Worm (Caenorhabditis elegans) whole organism, early embryonic: ENCODE results near the gene ceh-89.

ENCODE experiments used
- B0310.2 ChIP-seq: sonication (generic microtip); optimal IDR thresholded peaks from 2 replicates; lab custom pipeline; 2016; ENCODE audit warnings: mild to moderate bottlenecking, missing genetic modification characterization, missing compliant biosample characterization
- F13C5.2 ChIP-seq: sonication (generic microtip); optimal IDR thresholded peaks from 2 replicates; lab custom pipeline; 2017; ENCODE audit warnings: mild to moderate bottlenecking, missing genetic modification characterization, inconsistent platforms, missing compliant biosample characterization
- aly-1 ChIP-seq: sonication (generic microtip); optimal IDR thresholded peaks from 2 replicates; lab custom pipeline; 2016; ENCODE audit warnings: missing genetic modification characterization, missing compliant biosample characterization
- ama-1 ChIP-seq: fragments of 150-350 bp; optimal IDR thresholded peaks from 2 replicates; lab custom pipeline; 2014
- ceh-13 ChIP-seq: fragments of 200-800 bp; sonication (Bioruptor generic); optimal IDR thresholded peaks from 2 replicates; lab custom pipeline; 2018; ENCODE audit warnings: mild to moderate bottlenecking, missing genetic modification characterization, missing compliant biosample characterization
- ceh-36 ChIP-seq: sonication (generic microtip); optimal IDR thresholded peaks from 2 replicates; lab custom pipeline; 2016; ENCODE audit warnings: missing genetic modification characterization, inconsistent platforms, missing compliant biosample characterization
- ets-7 ChIP-seq: sonication (generic microtip); optimal IDR thresholded peaks from 2 replicates; lab custom pipeline; 2016; ENCODE audit warnings: missing genotype, missing genetic modification characterization, missing compliant biosample characterization
- flt-1 ChIP-seq: fragments of 200-800 bp; sonication (Bioruptor generic); IDR thresholded peaks from 2 replicates; pipeline ENCODE4 v1.3.6; 2022; ENCODE audit warnings: missing genetic modification characterization, missing compliant biosample characterization
- hmbx-1 ChIP-seq: sonication (generic microtip); optimal IDR thresholded peaks from 2 replicates; lab custom pipeline; 2016; ENCODE audit warnings: mild to moderate bottlenecking, missing genetic modification characterization, missing compliant biosample characterization
- hmg-4 ChIP-seq: fragments of 200-800 bp; sonication (Bioruptor generic); optimal IDR thresholded peaks from 2 replicates; lab custom pipeline; 2018; ENCODE audit warnings: mild to moderate bottlenecking, missing genetic modification characterization, missing compliant biosample characterization
- hnd-1 ChIP-seq: sonication (generic microtip); optimal IDR thresholded peaks from 2 replicates; lab custom pipeline; 2016; ENCODE audit warnings: missing genetic modification characterization, missing compliant biosample characterization
- pes-1 ChIP-seq: fragments of 200-800 bp; sonication (Bioruptor generic); IDR thresholded peaks from 2 replicates; pipeline ENCODE4 v1.3.6; 2022; ENCODE audit warnings: missing genetic modification reagents, missing genetic modification characterization, missing compliant biosample characterization
- scrt-1 ChIP-seq: fragments of 200-800 bp; sonication (Bioruptor generic); IDR thresholded peaks from 2 replicates; pipeline ENCODE4 v1.3.6; 2022; ENCODE audit warnings: missing genetic modification characterization, missing compliant biosample characterization
- sea-1 ChIP-seq: fragments of 200-800 bp; sonication (Bioruptor generic); conservative IDR thresholded peaks from 2 replicates; pipeline ENCODE4 v1.3.6; 2022; ENCODE audit warnings: missing genetic modification characterization, missing compliant biosample characterization
- tbx-11 ChIP-seq: fragments of 200-800 bp; sonication (Bioruptor generic); IDR thresholded peaks from 2 replicates; pipeline ENCODE4 v1.3.6; 2022; ENCODE audit warnings: missing genetic modification characterization, missing compliant biosample characterization
- tbx-37 ChIP-seq: fragments of 200-800 bp; sonication (Bioruptor generic); conservative IDR thresholded peaks from 2 replicates; pipeline ENCODE4 v1.3.6; 2022; ENCODE audit warnings: missing genetic modification reagents, missing genetic modification characterization, missing compliant biosample characterization
- tra-4 ChIP-seq: sonication (generic microtip); optimal IDR thresholded peaks from 2 replicates; lab custom pipeline; 2017; ENCODE audit warnings: missing genetic modification characterization, missing compliant biosample characterization

The ceh-89 gene

DNA sequence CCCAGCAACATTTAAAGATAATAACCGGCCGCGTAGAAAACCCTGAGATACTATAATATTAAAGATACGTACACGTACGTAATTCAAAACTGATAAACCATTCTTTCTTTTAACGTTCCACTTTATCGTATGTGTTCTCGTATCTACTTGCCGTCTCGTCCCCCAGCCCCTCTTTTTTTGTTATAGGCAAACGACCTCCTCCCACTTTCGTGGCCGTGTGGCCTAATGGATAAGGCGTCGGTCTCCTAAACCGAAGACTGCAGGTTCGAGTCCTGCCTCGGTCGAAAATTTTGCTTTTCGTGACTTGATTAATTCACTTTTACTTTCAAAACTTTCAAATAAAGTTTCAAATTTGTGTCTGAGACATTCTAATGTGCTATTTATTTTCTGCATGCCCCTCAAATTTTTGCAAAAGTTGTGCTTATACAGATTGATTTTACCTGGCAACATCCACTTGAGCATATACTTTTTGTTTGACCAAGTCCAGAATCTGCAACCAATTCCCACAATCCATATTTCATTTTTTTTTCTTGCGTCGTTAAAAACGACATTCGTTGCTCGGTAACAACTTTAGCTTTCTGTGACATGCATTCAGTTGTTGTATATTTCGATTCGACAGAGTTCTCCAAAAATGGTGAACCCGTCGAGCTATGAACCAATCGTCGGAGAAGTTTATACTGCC is 26.1 kb upstream of the ceh-89 start, which contains the start of gene F28H6.7:
Gene F28H6.7, plus strand, starts transcription at position 632 of the 682 bp plus-strand sequence.
- TF ChIP-seq ceh-13 (peak; percentile 95), ceh-36 (tag; lab: Kevin White, UChicago) (peak; percentile 95), F13C5.2 (peak; percentile 95), flt-1 (GFP tag; lab: Robert Waterston, UW) (peak; percentile 97), hmg-4 (GFP tag; lab: Kevin White, UChicago) (peak; percentile 96), hmbx-1 (tag; lab: Kevin White, UChicago) (peak; percentile 85), B0310.2 (tag; lab: Kevin White, UChicago) (peak; percentile 93), ets-7 (peak; percentile 90), scrt-1 (GFP tag; lab: Robert Waterston, UW) (peak; percentile 97), tbx-37 (peak; percentile 98), sea-1 (peak; percentile 95), tbx-11 (GFP tag; lab: Robert Waterston, UW) (peak; percentile 96), hnd-1 (peak; percentile 90), pes-1 (peak; percentile 98), aly-1 (peak; percentile 93), ama-1 (lab: Kevin White, UChicago) (no peak), tra-4 (tag; lab: Kevin White, UChicago) (peak; percentile 87)

DNA sequence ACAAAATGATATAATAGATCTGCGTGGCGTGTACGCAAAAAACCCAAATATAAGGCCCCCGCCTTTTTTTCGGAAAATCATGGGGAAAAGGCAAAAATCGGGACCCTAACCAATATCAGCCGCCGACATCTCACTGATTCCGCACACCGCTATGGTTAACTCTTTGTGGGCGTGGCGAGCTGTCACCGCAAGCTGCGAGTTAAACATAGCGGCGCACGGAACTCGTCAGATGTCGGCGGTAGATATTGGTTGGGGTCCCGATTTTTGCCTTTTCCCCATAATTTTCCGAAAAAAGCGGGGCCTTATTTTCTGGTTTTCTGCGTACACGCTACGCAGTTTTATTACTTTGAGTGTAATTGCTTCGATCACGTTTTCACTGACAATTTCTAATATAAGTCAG is 23.0 kb upstream of the ceh-89 start:
- TF ChIP-seq sea-1, result no peak
- no peak for TF ChIP-seq aly-1
- no peak for TF ChIP-seq ceh-36 (tag; lab: Kevin White, UChicago)
- TF ChIP-seq tbx-37, result no peak
- no peak for TF ChIP-seq hmbx-1 (tag; lab: Kevin White, UChicago)
- no peak for TF ChIP-seq F13C5.2
- no peak for TF ChIP-seq ceh-13
- TF ChIP-seq pes-1, result no peak
- TF ChIP-seq tbx-11 (GFP tag; lab: Robert Waterston, UW), result no peak
- TF ChIP-seq ama-1 (lab: Kevin White, UChicago), result no peak
- TF ChIP-seq hmg-4 (GFP tag; lab: Kevin White, UChicago), result no peak
- no peak for TF ChIP-seq hnd-1
- no peak for TF ChIP-seq tra-4 (tag; lab: Kevin White, UChicago)
- TF ChIP-seq scrt-1 (GFP tag; lab: Robert Waterston, UW), result no peak
- TF ChIP-seq flt-1 (GFP tag; lab: Robert Waterston, UW), result no peak
- TF ChIP-seq B0310.2 (tag; lab: Kevin White, UChicago), result no peak
- no peak for TF ChIP-seq ets-7

DNA sequence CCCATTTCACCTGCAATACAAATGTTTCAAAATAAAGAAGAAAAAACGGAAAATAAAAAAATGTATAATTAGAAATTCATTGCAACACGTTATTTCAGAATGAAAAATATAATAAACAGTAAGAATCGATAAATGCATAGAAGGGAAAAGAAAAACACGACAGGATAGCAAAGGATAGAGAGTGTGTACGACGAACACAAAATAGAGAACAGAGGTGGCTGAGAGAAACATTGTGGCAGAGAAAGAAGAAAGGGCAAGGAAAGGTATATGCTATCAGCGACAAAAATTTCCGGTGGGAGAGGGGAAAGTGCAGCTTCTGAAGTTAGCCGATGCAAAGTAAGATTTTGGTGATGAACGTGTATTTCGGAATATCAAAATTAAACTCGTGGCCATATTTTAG is 15.9 kb upstream of the ceh-89 start, which contains the start of gene F28H6.6:
Gene F28H6.6, minus strand, starts transcription at position 10 of the 400 bp plus-strand sequence.
- no peak for TF ChIP-seq tbx-11 (GFP tag; lab: Robert Waterston, UW)
- no peak for TF ChIP-seq F13C5.2
- TF ChIP-seq ama-1 (lab: Kevin White, UChicago), result no peak
- TF ChIP-seq sea-1, result no peak
- TF ChIP-seq ets-7, result no peak

DNA sequence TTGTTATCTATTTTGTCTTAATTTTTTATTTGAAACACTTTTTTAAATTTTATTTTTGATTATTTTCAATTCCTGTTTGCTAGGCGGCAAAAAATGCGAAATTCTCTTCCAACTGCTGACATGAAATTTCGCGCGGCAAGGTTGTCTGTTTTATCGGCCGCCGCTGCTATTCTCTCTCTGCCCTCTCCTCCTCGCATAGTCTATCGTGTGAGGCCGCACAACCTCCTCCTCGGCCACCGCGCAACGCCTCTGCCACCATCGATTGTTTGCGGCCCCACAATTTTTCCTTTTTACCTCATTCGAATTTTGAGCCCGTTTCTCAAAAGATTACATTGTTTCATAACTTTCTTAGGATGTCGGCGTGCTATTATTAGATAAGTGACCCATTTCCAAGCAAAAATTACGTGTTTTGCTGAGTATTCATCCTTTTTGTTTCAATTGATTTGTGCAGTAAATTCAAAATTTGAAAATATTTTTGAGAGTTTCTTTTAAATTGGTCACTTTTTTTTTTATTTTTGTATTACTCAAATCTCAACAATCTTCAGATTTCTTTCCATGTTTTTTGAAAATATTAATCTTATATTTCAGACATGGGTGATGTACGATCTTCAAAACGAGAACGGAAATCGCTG is 14.3 kb upstream of the ceh-89 start, which contains the start of gene F28H6.4:
Gene F28H6.4, plus strand, starts transcription at position 582 of the 632 bp plus-strand sequence.
- no peak for TF ChIP-seq aly-1
- TF ChIP-seq tbx-11 (GFP tag; lab: Robert Waterston, UW), result no peak
- peak; percentile 62 for TF ChIP-seq hmg-4 (GFP tag; lab: Kevin White, UChicago)
- TF ChIP-seq ets-7, result no peak
- no peak for TF ChIP-seq B0310.2 (tag; lab: Kevin White, UChicago)
- TF ChIP-seq F13C5.2, result peak; percentile 30
- no peak for TF ChIP-seq tra-4 (tag; lab: Kevin White, UChicago)
- no peak for TF ChIP-seq hmbx-1 (tag; lab: Kevin White, UChicago)

DNA sequence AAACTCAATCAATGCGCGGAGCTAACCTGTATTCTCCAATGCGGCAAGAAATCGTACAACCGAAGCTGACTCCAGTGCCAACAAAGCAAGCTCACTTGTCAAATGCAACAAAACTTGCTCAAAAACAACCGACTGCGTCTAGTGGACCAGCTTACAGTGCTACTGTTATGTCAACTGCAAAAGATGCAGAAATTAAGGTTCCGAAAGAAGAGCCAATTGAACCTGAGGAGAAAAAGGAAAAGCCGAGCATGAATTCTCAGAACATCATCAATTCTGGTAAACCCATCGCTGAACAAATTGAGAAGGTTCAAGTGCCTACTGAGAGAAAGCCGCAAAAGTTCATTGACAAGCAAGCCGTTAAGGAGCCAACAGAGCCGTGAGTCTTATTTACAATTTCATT is 10.3 kb upstream of the ceh-89 start:
- TF ChIP-seq ceh-36 (tag; lab: Kevin White, UChicago), result no peak
- TF ChIP-seq sea-1, result no peak
- TF ChIP-seq F13C5.2, result no peak
- TF ChIP-seq scrt-1 (GFP tag; lab: Robert Waterston, UW), result no peak
- TF ChIP-seq ets-7, result no peak
- TF ChIP-seq aly-1, result no peak
- TF ChIP-seq B0310.2 (tag; lab: Kevin White, UChicago), result no peak
- no peak for TF ChIP-seq tbx-11 (GFP tag; lab: Robert Waterston, UW)
- no peak for TF ChIP-seq pes-1
- TF ChIP-seq tra-4 (tag; lab: Kevin White, UChicago), result no peak
- no peak for TF ChIP-seq flt-1 (GFP tag; lab: Robert Waterston, UW)
- TF ChIP-seq ama-1 (lab: Kevin White, UChicago), result no peak
- TF ChIP-seq tbx-37, result no peak

DNA sequence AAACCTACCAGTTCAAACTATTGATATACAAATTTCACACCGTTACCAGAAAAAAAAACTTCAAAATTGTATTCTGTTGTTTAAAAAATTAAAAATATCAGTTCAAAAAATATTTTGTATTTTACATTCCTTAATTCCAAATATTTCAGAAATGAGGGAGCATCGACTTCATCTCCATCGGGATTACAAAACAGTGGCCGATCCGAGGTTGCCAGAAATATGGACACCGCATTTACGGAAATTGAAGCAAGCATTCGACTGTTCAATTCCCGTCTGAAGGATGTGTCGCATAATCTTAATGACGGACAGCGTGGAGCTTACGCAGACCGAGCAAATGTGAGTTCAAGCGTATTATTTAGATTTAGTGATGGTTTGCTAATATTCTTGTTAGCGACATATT is 9.1 kb upstream of the ceh-89 start:
- TF ChIP-seq flt-1 (GFP tag; lab: Robert Waterston, UW), result no peak
- no peak for TF ChIP-seq tbx-37
- no peak for TF ChIP-seq ceh-36 (tag; lab: Kevin White, UChicago)
- TF ChIP-seq ets-7, result no peak
- no peak for TF ChIP-seq ceh-13
- no peak for TF ChIP-seq F13C5.2
- no peak for TF ChIP-seq pes-1
- no peak for TF ChIP-seq scrt-1 (GFP tag; lab: Robert Waterston, UW)
- TF ChIP-seq sea-1, result no peak

DNA sequence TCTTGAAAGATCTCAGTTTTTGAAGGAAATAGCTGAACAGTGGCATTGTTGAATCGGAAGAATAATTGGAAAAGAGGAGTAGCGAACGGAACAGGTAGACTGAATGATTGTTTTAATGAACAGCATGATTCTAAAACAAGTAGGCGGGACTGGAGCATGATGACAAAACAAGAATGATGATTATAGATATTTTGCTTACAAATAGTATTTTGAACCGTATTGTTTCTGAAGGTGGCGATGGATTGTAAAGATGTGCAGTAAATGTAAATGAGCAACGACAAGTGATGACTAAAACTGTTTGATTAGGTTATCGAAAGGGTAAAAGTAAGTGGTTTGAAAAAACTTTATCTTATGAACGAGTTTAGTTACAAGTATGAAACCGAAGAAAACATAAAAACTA is 7.5 kb upstream of the ceh-89 start, which contains the start of gene F28H6.8:
Gene F28H6.8, minus strand, starts transcription at position 101 of the 400 bp plus-strand sequence.
- TF ChIP-seq tbx-37, result no peak
- no peak for TF ChIP-seq flt-1 (GFP tag; lab: Robert Waterston, UW)
- TF ChIP-seq tbx-11 (GFP tag; lab: Robert Waterston, UW), result no peak
- TF ChIP-seq F13C5.2, result no peak
- TF ChIP-seq ama-1 (lab: Kevin White, UChicago), result no peak
- TF ChIP-seq B0310.2 (tag; lab: Kevin White, UChicago), result no peak
- TF ChIP-seq ceh-36 (tag; lab: Kevin White, UChicago), result no peak
- no peak for TF ChIP-seq aly-1
- no peak for TF ChIP-seq pes-1
- no peak for TF ChIP-seq hmbx-1 (tag; lab: Kevin White, UChicago)
- no peak for TF ChIP-seq scrt-1 (GFP tag; lab: Robert Waterston, UW)
- no peak for TF ChIP-seq ets-7
- no peak for TF ChIP-seq hnd-1
- TF ChIP-seq sea-1, result no peak
- no peak for TF ChIP-seq hmg-4 (GFP tag; lab: Kevin White, UChicago)
- no peak for TF ChIP-seq tra-4 (tag; lab: Kevin White, UChicago)
- TF ChIP-seq ceh-13, result no peak
